Worm (Caenorhabditis elegans) whole organism, L4/young adult: ENCODE measurements around the gene C09H10.9.

ENCODE experiments used
- W03F9.2 ChIP-seq: fragments of 150-350 bp; optimal IDR thresholded peaks from 2 replicates; lab custom pipeline; 2014; ENCODE audit warnings: missing biosample characterization, missing genetic modification characterization
- him-1 ChIP-seq: sonication (generic microtip); optimal IDR thresholded peaks from 2 replicates; lab custom pipeline; 2016; ENCODE audit warnings: missing genotype, missing genetic modification reagents, missing genetic modification characterization, missing compliant biosample characterization

ce11 chrII:11105981-11106711 lies 1.9 kb downstream of the C09H10.9 start, which contains the start of gene nasp-1:
- TF ChIP-seq him-1 (no peak), W03F9.2 (tag; lab: Kevin White, UChicago) (peak; percentile 8)
